Worm (Caenorhabditis elegans): ENCODE measurements around the gene F02H6.7.

- TF ChIP-seq ceh-2 (tag; optimal IDR thresholded peaks at IDR 0.05), result no peak
- TF ChIP-seq nhr-232 (tag; optimal IDR thresholded peaks at IDR 0.05), result no peak
- TF ChIP-seq F13H6.1 (tag; optimal IDR thresholded peaks at IDR 0.05), result no peak
- TF ChIP-seq fkh-10 (GFP tag; optimal IDR thresholded peaks at IDR 0.05), result no peak
- no peak for TF ChIP-seq ama-1 (optimal IDR thresholded peaks at IDR 0.05)
- no peak for TF ChIP-seq ceh-30 (tag; optimal IDR thresholded peaks at IDR 0.05)
- no peak for TF ChIP-seq mec-3 (tag; optimal IDR thresholded peaks at IDR 0.05; ENCODE audit: borderline replicate concordance)
- TF ChIP-seq rnt-1 (tag; optimal IDR thresholded peaks at IDR 0.05), result no peak
- TF ChIP-seq pag-3 (tag; optimal IDR thresholded peaks at IDR 0.05; ENCODE audit: borderline replicate concordance), result no peak
- TF ChIP-seq pax-1 (tag; optimal IDR thresholded peaks at IDR 0.05), result no peak
- TF ChIP-seq elt-2 (tag; optimal IDR thresholded peaks at IDR 0.05), result no peak
- TF ChIP-seq tbx-2 (tag; optimal IDR thresholded peaks at IDR 0.05), result no peak
- TF ChIP-seq nhr-11 (tag; optimal IDR thresholded peaks at IDR 0.05), result no peak
Observed at ce11 chrIV:14193196-14193595, 34.8 kb downstream of the F02H6.7 start, which contains the start of gene K01G12.3.
